Worm (Caenorhabditis elegans) whole organism, mixed stage, embryonic: ENCODE measurements around the gene ntl-3.

Source experiments
- blmp-1 ChIP-seq: fragments of 150-350 bp; optimal IDR thresholded peaks from 2 replicates; lab custom pipeline; 2014; ENCODE audit warnings: missing biosample characterization, missing genetic modification characterization
- flh-1 ChIP-seq: fragments of 200-800 bp; sonication (Bioruptor generic); optimal IDR thresholded peaks from 2 replicates; lab custom pipeline; 2018; ENCODE audit warnings: mild to moderate bottlenecking, missing genetic modification characterization, moderate library complexity, missing compliant biosample characterization
- lin-13 ChIP-seq: fragments of 150-350 bp; optimal IDR thresholded peaks from 2 replicates; lab custom pipeline; 2014; ENCODE audit warnings: missing biosample characterization, missing genetic modification characterization
- lsy-2 ChIP-seq: fragments of 150-350 bp; optimal IDR thresholded peaks from 2 replicates; lab custom pipeline; 2014; ENCODE audit warnings: missing biosample characterization, missing genetic modification characterization
- mep-1 ChIP-seq: fragments of 150-350 bp; optimal IDR thresholded peaks from 2 replicates; lab custom pipeline; 2017; ENCODE audit warnings: missing biosample characterization, missing genetic modification reagents, missing genetic modification characterization, inconsistent platforms
- nhr-237 ChIP-seq: fragments of 150-350 bp; optimal IDR thresholded peaks from 2 replicates; lab custom pipeline; 2014; ENCODE audit warnings: missing biosample characterization, missing genetic modification characterization
- nhr-28 ChIP-seq: fragments of 150-350 bp; optimal IDR thresholded peaks from 2 replicates; lab custom pipeline; 2014; ENCODE audit warnings: missing biosample characterization, missing genetic modification characterization
- nhr-76 ChIP-seq: sonication (generic microtip); optimal IDR thresholded peaks from 2 replicates; lab custom pipeline; 2017; ENCODE audit warnings: missing biosample characterization, missing genetic modification characterization
- pha-4 ChIP-seq: fragments of 150-350 bp; optimal IDR thresholded peaks from 2 replicates; lab custom pipeline; 2018; ENCODE audit warnings: missing biosample characterization, missing genetic modification reagents, missing genetic modification characterization
- snpc-4 ChIP-seq: fragments of 150-350 bp; optimal IDR thresholded peaks from 2 replicates; lab custom pipeline; 2014; ENCODE audit warnings: missing biosample characterization, missing genetic modification characterization
- sptf-1 ChIP-seq: sonication (generic microtip); optimal IDR thresholded peaks from 2 replicates; lab custom pipeline; 2017; ENCODE audit warnings: mild to moderate bottlenecking, missing genetic modification characterization, moderate library complexity, missing compliant biosample characterization
- unc-62 ChIP-seq: fragments of 150-350 bp; optimal IDR thresholded peaks from 2 replicates; lab custom pipeline; 2014; ENCODE audit warnings: missing biosample characterization, missing genetic modification reagents, missing genetic modification characterization
- ztf-11 ChIP-seq: fragments of 150-350 bp; optimal IDR thresholded peaks from 2 replicates; lab custom pipeline; 2014; ENCODE audit warnings: missing biosample characterization, missing genetic modification characterization

DNA sequence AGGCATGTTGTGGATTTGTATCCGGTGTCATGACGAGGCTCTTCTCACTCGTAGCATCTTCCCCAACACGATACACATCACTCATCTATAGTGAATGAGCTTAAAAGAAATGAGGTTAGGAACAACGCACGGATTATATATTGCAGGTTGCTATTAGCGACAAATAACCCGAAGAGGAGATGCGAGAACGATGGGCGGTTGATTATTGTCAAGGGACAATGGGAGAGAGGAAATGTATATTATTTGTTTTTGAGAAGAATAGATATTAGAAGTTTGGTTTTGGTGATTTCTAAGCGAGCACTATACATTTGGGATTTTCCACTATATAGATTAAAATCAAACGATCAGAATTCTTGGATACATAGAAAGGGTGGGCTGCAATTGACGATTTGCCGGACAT lies 39.6 kb downstream of the ntl-3 start, which contains the start of gene C18D11.7:
- TF ChIP-seq blmp-1 (tag; lab: Kevin White, UChicago) = no peak
- TF ChIP-seq nhr-76 (tag; lab: Kevin White, UChicago) = no peak
- TF ChIP-seq lsy-2 = no peak
- no peak for TF ChIP-seq ztf-11 (tag; lab: Kevin White, UChicago)
- no peak for TF ChIP-seq unc-62 (GFP tag; lab: Kevin White, UChicago)
- TF ChIP-seq mep-1 (tag; lab: Kevin White, UChicago) = no peak
- TF ChIP-seq sptf-1 = no peak
- TF ChIP-seq nhr-237 (tag; lab: Kevin White, UChicago) = no peak
- TF ChIP-seq nhr-28 (tag; lab: Kevin White, UChicago) = no peak
- no peak for TF ChIP-seq snpc-4 (tag; lab: Kevin White, UChicago)
- no peak for TF ChIP-seq lin-13 (tag; lab: Kevin White, UChicago)
- TF ChIP-seq pha-4 = no peak
- TF ChIP-seq flh-1 = no peak
